Worm (Caenorhabditis elegans) whole organism, L1 larva: Measurements from ENCODE around the gene T21B10.4.

Source experiments
- efl-3 ChIP-seq: fragments of 200-800 bp; sonication (Bioruptor generic); optimal IDR thresholded peaks from 2 replicates; lab custom pipeline; 2018; ENCODE audit warnings: mild to moderate bottlenecking, missing genetic modification characterization, missing compliant biosample characterization
- lin-39 ChIP-seq: fragments of 150-350 bp; optimal IDR thresholded peaks from 2 replicates; lab custom pipeline; 2014; ENCODE audit warnings: missing biosample characterization, missing genetic modification reagents, missing genetic modification characterization
- nhr-76 ChIP-seq: sonication (generic microtip); optimal IDR thresholded peaks from 2 replicates; lab custom pipeline; 2017; ENCODE audit warnings: missing biosample characterization, missing genetic modification characterization
- nhr-90 ChIP-seq: sonication (generic microtip); optimal IDR thresholded peaks from 2 replicates; lab custom pipeline; 2016; ENCODE audit warnings: mild to moderate bottlenecking, missing genetic modification characterization, missing compliant biosample characterization; ENCODE audit not compliant: poor library complexity

- TF ChIP-seq nhr-90 (tag; lab: Kevin White, UChicago) (peak; percentile 11), nhr-76 (tag; lab: Kevin White, UChicago) (no peak), lin-39 (tag; lab: Kevin White, UChicago) (no peak), efl-3 (GFP tag; lab: Kevin White, UChicago) (no peak)
Observed at ce11 chrII:8933693-8934432, 6.8 kb upstream of the T21B10.4 start, which contains the start of gene T21B10.3.
